Worm (Caenorhabditis elegans) whole organism, young adult: ENCODE data around the gene ehn-3.

Experiments used
- B0019.2 ChIP-seq: fragments of 200-800 bp; sonication (Bioruptor generic); conservative IDR thresholded peaks from 2 replicates; pipeline ENCODE4 v1.3.6; 2022; ENCODE audit warnings: missing genetic modification reagents, missing genetic modification characterization, missing compliant biosample characterization
- D2030.7 ChIP-seq: fragments of 200-800 bp; sonication (Bioruptor generic); IDR thresholded peaks from 2 replicates; pipeline ENCODE4 v1.3.6; 2022; ENCODE audit warnings: missing genetic modification reagents, missing genetic modification characterization, missing compliant biosample characterization
- F22D6.2 ChIP-seq: sonication (generic microtip); optimal IDR thresholded peaks from 2 replicates; lab custom pipeline; 2016; ENCODE audit warnings: mild to moderate bottlenecking, missing genetic modification characterization, missing compliant biosample characterization
- F23B12.7 ChIP-seq: sonication (generic microtip); optimal IDR thresholded peaks from 2 replicates; lab custom pipeline; 2017; ENCODE audit warnings: missing genetic modification characterization, mild to moderate bottlenecking, missing compliant biosample characterization, antibody characterized with exemption, moderate library complexity; ENCODE audit not compliant: insufficient read depth
- F52B5.7 ChIP-seq: sonication (generic microtip); optimal IDR thresholded peaks from 2 replicates; lab custom pipeline; 2016; ENCODE audit warnings: mild to moderate bottlenecking, missing genetic modification characterization, missing compliant biosample characterization
- F57C9.4 ChIP-seq: sonication (generic microtip); optimal IDR thresholded peaks from 2 replicates; lab custom pipeline; 2017; ENCODE audit warnings: mild to moderate bottlenecking, missing genetic modification characterization, missing compliant biosample characterization
- Y53G8AR.9 ChIP-seq: fragments of 200-800 bp; sonication (Bioruptor generic); conservative IDR thresholded peaks from 2 replicates; pipeline ENCODE4 v1.3.6; 2022; ENCODE audit warnings: missing genetic modification reagents, missing genetic modification characterization, missing compliant biosample characterization
- Y56A3A.18 ChIP-seq: fragments of 200-800 bp; sonication (Bioruptor generic); IDR thresholded peaks from 2 replicates; pipeline ENCODE4 v1.3.6; 2022; ENCODE audit warnings: missing genetic modification reagents, missing genetic modification characterization, missing compliant biosample characterization
- ama-1 ChIP-seq, 3 experiments: fragments of 150-350 bp in 1 of 3; sonication (generic microtip) in 2 of 3; optimal IDR thresholded peaks; 2 replicates each; lab custom pipeline; 2014 to 2018; ENCODE audit warnings: missing biosample characterization in 2 of 3, missing genetic modification characterization in 2 of 3, missing genetic modification reagents in 2 of 3
- cebp-1 ChIP-seq, 2 experiments: fragments of 200-800 bp in 1 of 2; sonication (Bioruptor generic) in 1 of 2; sonication (generic microtip) in 1 of 2; IDR thresholded peaks in 1 of 2; optimal IDR thresholded peaks in 1 of 2; 2 replicates each; pipeline versions ENCODE4 v1.3.6 to Lab custom; 2017 to 2022; ENCODE audit warnings: missing compliant biosample characterization in 2 of 2, missing genetic modification characterization in 2 of 2, mild to moderate bottlenecking in 1 of 2, missing genetic modification reagents in 1 of 2, moderate library complexity in 1 of 2
- cebp-2 ChIP-seq: fragments of 200-800 bp; sonication (Bioruptor generic); IDR thresholded peaks from 2 replicates; pipeline ENCODE4 v1.3.6; 2022; ENCODE audit warnings: missing genetic modification characterization, missing compliant biosample characterization
- ceh-100 ChIP-seq: fragments of 200-800 bp; sonication (Bioruptor generic); IDR thresholded peaks from 2 replicates; pipeline ENCODE4 v1.3.6; 2022; ENCODE audit warnings: missing genetic modification reagents, missing genetic modification characterization, missing compliant biosample characterization
- chd-7 ChIP-seq: sonication (generic microtip); optimal IDR thresholded peaks from 2 replicates; lab custom pipeline; 2016; ENCODE audit warnings: mild to moderate bottlenecking, missing genetic modification characterization, moderate library complexity, missing compliant biosample characterization
- die-1 ChIP-seq: sonication (generic microtip); optimal IDR thresholded peaks from 2 replicates; lab custom pipeline; 2016; ENCODE audit warnings: missing genotype, mild to moderate bottlenecking, missing genetic modification characterization, missing compliant biosample characterization
- egl-44 ChIP-seq: fragments of 200-800 bp; sonication (Bioruptor generic); IDR thresholded peaks from 2 replicates; pipeline ENCODE4 v1.3.6; 2022; ENCODE audit warnings: missing genetic modification reagents, missing genetic modification characterization, missing compliant biosample characterization
- him-1 ChIP-seq: sonication (generic microtip); optimal IDR thresholded peaks from 2 replicates; lab custom pipeline; 2016; ENCODE audit warnings: missing genotype, missing genetic modification reagents, missing genetic modification characterization, missing compliant biosample characterization
- hrde-1 ChIP-seq: sonication (generic microtip); optimal IDR thresholded peaks from 2 replicates; lab custom pipeline; 2016; ENCODE audit warnings: missing genetic modification characterization, mild to moderate bottlenecking, missing compliant biosample characterization, moderate library complexity, missing genotype, missing genetic modification reagents, borderline replicate concordance
- lag-1 ChIP-seq: fragments of 200-800 bp; sonication (Bioruptor generic); IDR thresholded peaks from 2 replicates; pipeline ENCODE4 v1.3.6; 2022; ENCODE audit warnings: missing genetic modification reagents, missing genetic modification characterization, missing compliant biosample characterization
- lin-40 ChIP-seq: sonication (generic microtip); optimal IDR thresholded peaks from 2 replicates; lab custom pipeline; 2016; ENCODE audit warnings: missing genetic modification characterization, mild to moderate bottlenecking, missing compliant biosample characterization, missing genotype, missing genetic modification reagents
- mcd-1 ChIP-seq: fragments of 200-800 bp; sonication (Bioruptor generic); IDR thresholded peaks from 2 replicates; pipeline ENCODE4 v1.3.6; 2022; ENCODE audit warnings: missing genetic modification reagents, missing genetic modification characterization, missing compliant biosample characterization
- mes-4 ChIP-seq: sonication (generic microtip); optimal IDR thresholded peaks from 2 replicates; lab custom pipeline; 2016; ENCODE audit warnings: missing genotype, missing genetic modification characterization, missing compliant biosample characterization
- nhr-27 ChIP-seq: fragments of 200-800 bp; sonication (Bioruptor generic); optimal IDR thresholded peaks from 2 replicates; lab custom pipeline; 2018; ENCODE audit warnings: mild to moderate bottlenecking, missing genetic modification characterization, moderate library complexity, missing compliant biosample characterization
- nhr-80 ChIP-seq: sonication (generic microtip); optimal IDR thresholded peaks from 2 replicates; lab custom pipeline; 2016; ENCODE audit warnings: missing genetic modification characterization, missing compliant biosample characterization
- pbrm-1 ChIP-seq: fragments of 200-800 bp; sonication (Bioruptor generic); IDR thresholded peaks from 2 replicates; pipeline ENCODE4 v1.3.6; 2022; ENCODE audit warnings: missing genetic modification reagents, missing genetic modification characterization, missing compliant biosample characterization
- rpc-1 ChIP-seq, 2 experiments: fragments of 150-350 bp in 1 of 2; sonication (generic microtip) in 1 of 2; optimal IDR thresholded peaks; 2 replicates each; lab custom pipeline; 2014 to 2018; ENCODE audit warnings: missing biosample characterization in 1 of 2, missing genetic modification characterization in 1 of 2, missing genetic modification reagents in 1 of 2, missing genotype in 1 of 2
- sdz-38 ChIP-seq: sonication (generic microtip); optimal IDR thresholded peaks from 2 replicates; lab custom pipeline; 2016; ENCODE audit warnings: missing genotype, missing genetic modification characterization, missing compliant biosample characterization
- sea-2 ChIP-seq: fragments of 200-800 bp; sonication (Bioruptor generic); IDR thresholded peaks from 2 replicates; pipeline ENCODE4 v1.3.6; 2022; ENCODE audit warnings: missing genetic modification characterization, missing compliant biosample characterization
- snpc-1.1 ChIP-seq: sonication (generic microtip); optimal IDR thresholded peaks from 2 replicates; lab custom pipeline; 2017; ENCODE audit warnings: missing genetic modification characterization, mild to moderate bottlenecking, missing compliant biosample characterization, antibody characterized with exemption, moderate library complexity, missing genotype, missing genetic modification reagents; ENCODE audit not compliant: insufficient read depth
- snpc-4 ChIP-seq, 5 experiments: fragments of 150-350 bp in 1 of 5; sonication (generic microtip) in 4 of 5; optimal IDR thresholded peaks; 2 replicates each; lab custom pipeline; 2014 to 2018; ENCODE audit warnings: missing genetic modification characterization in 5 of 5, missing biosample characterization in 3 of 5, antibody characterized with exemption in 2 of 5, mild to moderate bottlenecking in 2 of 5, missing compliant biosample characterization in 2 of 5, missing genotype in 2 of 5, moderate library complexity in 2 of 5, missing genetic modification reagents in 1 of 5
- sptf-2 ChIP-seq: fragments of 200-800 bp; sonication (Bioruptor generic); optimal IDR thresholded peaks from 2 replicates; lab custom pipeline; 2018; ENCODE audit warnings: mild to moderate bottlenecking, missing genetic modification characterization, missing compliant biosample characterization
- tbp1 ChIP-seq: fragments of 200-800 bp; sonication (Bioruptor generic); optimal IDR thresholded peaks from 2 replicates; lab custom pipeline; 2018; ENCODE audit warnings: mild to moderate bottlenecking, missing genetic modification characterization, missing compliant biosample characterization
- unc-62 ChIP-seq: fragments of 150-350 bp; optimal IDR thresholded peaks from 2 replicates; lab custom pipeline; 2014; ENCODE audit warnings: missing biosample characterization, missing genetic modification reagents, missing genetic modification characterization
- xnd-1 ChIP-seq: sonication (generic microtip); optimal IDR thresholded peaks from 2 replicates; lab custom pipeline; 2016; ENCODE audit warnings: missing genotype, missing genetic modification reagents, missing genetic modification characterization, missing compliant biosample characterization
- zfh-2 ChIP-seq: fragments of 200-800 bp; sonication (Bioruptor generic); conservative IDR thresholded peaks from 2 replicates; pipeline ENCODE4 v1.3.6; 2022; ENCODE audit warnings: missing genetic modification reagents, missing genetic modification characterization, missing compliant biosample characterization
- zim-3 ChIP-seq: sonication (generic microtip); optimal IDR thresholded peaks from 2 replicates; lab custom pipeline; 2017; ENCODE audit warnings: mild to moderate bottlenecking, missing genetic modification characterization, moderate library complexity, missing compliant biosample characterization
- ztf-28 ChIP-seq: fragments of 200-800 bp; sonication (Bioruptor generic); IDR thresholded peaks from 2 replicates; pipeline ENCODE4 v1.3.6; 2022; ENCODE audit warnings: missing genetic modification reagents, missing genetic modification characterization, missing compliant biosample characterization

ehn-3 gene

ce11 chrIV:5382609-5383008, 36.4 kb downstream of the ehn-3 start, which contains the start of gene F41H10.1:
Gene F41H10.1, plus strand, starts transcription at chrIV:5382909.
- TF ChIP-seq rpc-1 (optimal IDR thresholded peaks at IDR 0.05; lab: Kevin White, UChicago) = no peak
- no peak for TF ChIP-seq rpc-1 (tag; optimal IDR thresholded peaks at IDR 0.05; lab: Kevin White, UChicago)
- TF ChIP-seq F57C9.4 (tag; lab: Kevin White, UChicago) = no peak
- TF ChIP-seq ztf-28 = no peak
- TF ChIP-seq F23B12.7 (tag; lab: Kevin White, UChicago) = no peak
- TF ChIP-seq mcd-1 (GFP tag; lab: Robert Waterston, UW) = no peak

DNA sequence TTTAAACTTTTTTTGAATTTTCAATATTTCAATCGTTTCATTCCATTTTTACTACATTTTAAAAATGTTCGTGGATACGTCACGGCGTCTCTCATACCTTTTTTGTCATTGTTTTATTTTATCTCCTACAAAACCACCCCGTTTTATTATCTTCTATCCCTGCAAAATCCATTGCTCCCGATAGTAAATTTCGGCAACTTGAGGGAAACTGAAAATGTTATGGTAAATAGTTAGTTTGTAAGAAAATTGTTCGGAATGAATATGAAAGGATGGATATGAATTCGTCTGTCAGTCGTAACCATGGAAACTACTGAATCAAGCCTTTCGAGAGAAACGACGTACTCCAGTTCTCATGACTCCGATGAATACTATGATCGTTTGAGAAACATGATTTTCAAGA, 37.7 kb downstream of the ehn-3 start, which contains the start of gene F41H10.2:
Gene F41H10.2 (plus strand): TSS at position 301 of the 400 bp plus-strand sequence.
- TF ChIP-seq pbrm-1 (GFP tag; lab: Robert Waterston, UW) (no peak), B0019.2 (GFP tag; lab: Robert Waterston, UW) (no peak), F22D6.2 (tag; lab: Kevin White, UChicago) (no peak), snpc-4 (GFP tag; optimal IDR thresholded peaks at IDR 0.05; lab: Kevin White, UChicago) (no peak), snpc-4 (tag; optimal IDR thresholded peaks at IDR 0.05; lab: Kevin White, UChicago) (no peak), nhr-27 (tag; lab: Kevin White, UChicago) (no peak), lin-40 (tag; lab: Kevin White, UChicago) (no peak), mes-4 (tag; lab: Kevin White, UChicago) (no peak), cebp-2 (GFP tag; lab: Robert Waterston, UW) (no peak), ama-1 (optimal IDR thresholded peaks at IDR 0.05; lab: Kevin White, UChicago) (no peak), ama-1 (GFP tag; optimal IDR thresholded peaks at IDR 0.05; lab: Kevin White, UChicago) (no peak), die-1 (tag; lab: Kevin White, UChicago) (no peak)
- TF ChIP-seq, all 124 proteins: peak for 0

- TF ChIP-seq nhr-80 (peak; percentile 67), pbrm-1 (GFP tag; lab: Robert Waterston, UW) (no peak), him-1 (no peak), lag-1 (GFP tag; lab: Robert Waterston, UW) (no peak), F57C9.4 (tag; lab: Kevin White, UChicago) (no peak), hrde-1 (no peak), sdz-38 (tag; lab: Kevin White, UChicago) (no peak)
These were observed 38.9 kb downstream of the ehn-3 start for ce11 chrIV:5380140-5380539.

DNA sequence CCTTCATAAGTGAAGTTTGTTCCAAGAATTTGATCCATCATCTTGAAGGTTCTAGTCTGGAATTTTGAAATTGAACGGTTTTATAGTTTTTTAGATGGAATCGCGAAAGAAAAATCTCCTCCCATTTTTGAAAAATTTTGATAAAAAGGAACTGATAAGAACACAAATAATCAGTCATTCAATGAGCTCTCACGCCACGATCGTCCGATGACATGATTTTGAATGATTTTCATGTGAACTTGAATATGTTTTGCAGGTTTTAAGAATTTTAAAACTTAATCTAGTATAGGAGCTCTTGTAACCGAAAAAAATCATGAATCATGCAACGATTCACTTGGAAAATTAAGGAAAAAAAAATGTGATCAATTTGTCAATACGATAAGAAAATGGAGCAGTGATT, 42.0 kb downstream of the ehn-3 start, which contains the start of gene elo-5:
Gene elo-5 (minus strand): TSS at position 56 of the 400 bp plus-strand sequence.
- TF ChIP-seq xnd-1 (no peak), sea-2 (no peak), nhr-80 (peak; percentile 77), D2030.7 (GFP tag; lab: Robert Waterston, UW) (no peak), snpc-1.1 (tag; lab: Kevin White, UChicago) (no peak), egl-44 (GFP tag; lab: Robert Waterston, UW) (no peak), zfh-2 (GFP tag; lab: Robert Waterston, UW) (no peak), unc-62 (GFP tag; lab: Kevin White, UChicago) (no peak)

ce11 chrIV:5374946-5375345, 44.1 kb downstream of the ehn-3 start:
- TF ChIP-seq cebp-2 (GFP tag; lab: Robert Waterston, UW) (0 out of 2 replicates have a peak, but pooled peaks have one; percentile 4), sptf-2 (GFP tag; lab: Kevin White, UChicago) (no peak), ceh-100 (no peak), cebp-1 (GFP tag; IDR thresholded peaks at IDR 0.05; lab: Robert Waterston, UW) (no peak), cebp-1 (tag; optimal IDR thresholded peaks at IDR 0.05; lab: Kevin White, UChicago) (no peak), Y56A3A.18 (GFP tag; lab: Robert Waterston, UW) (0 out of 2 replicates have a peak, but pooled peaks have one; percentile 7), chd-7 (tag; lab: Kevin White, UChicago) (no peak), F52B5.7 (tag; lab: Kevin White, UChicago) (peak; percentile 51), tbp1 (GFP tag; lab: Kevin White, UChicago) (no peak), zim-3 (tag; lab: Kevin White, UChicago) (peak; percentile 35), lin-40 (tag; lab: Kevin White, UChicago) (no peak), Y53G8AR.9 (GFP tag; lab: Robert Waterston, UW) (0 out of 2 replicates have a peak, but pooled peaks have one; percentile 9)
